Worm (Caenorhabditis elegans): Measurements from ENCODE around the gene str-43.

- TF ChIP-seq pros-1 (tag; optimal IDR thresholded peaks at IDR 0.05) (no peak), fkh-10 (GFP tag; optimal IDR thresholded peaks at IDR 0.05) (no peak), nhr-11 (tag; optimal IDR thresholded peaks at IDR 0.05) (no peak), elt-4 (tag; optimal IDR thresholded peaks at IDR 0.05) (no peak), ceh-14 (tag; optimal IDR thresholded peaks at IDR 0.05) (no peak), pqm-1 (tag; optimal IDR thresholded peaks at IDR 0.05) (no peak), ceh-2 (tag; optimal IDR thresholded peaks at IDR 0.05) (no peak), ama-1 (optimal IDR thresholded peaks at IDR 0.05) (no peak), ceh-34 (tag; optimal IDR thresholded peaks at IDR 0.05) (no peak), C08G9.2 (tag; optimal IDR thresholded peaks at IDR 0.05) (no peak), nfya-1 (tag; optimal IDR thresholded peaks at IDR 0.05) (no peak), gmeb-2 (tag; optimal IDR thresholded peaks at IDR 0.05) (no peak), pag-3 (tag; optimal IDR thresholded peaks at IDR 0.05; ENCODE audit: borderline replicate concordance) (no peak)
Observed at ce11 chrV:15752049-15752448, at the start of gene str-43.

All from whole organism, late embryonic.